Worm (Caenorhabditis elegans) whole organism, mixed stage, embryonic: Measurements from ENCODE around the gene tsp-1.

Experiments used
- blmp-1 ChIP-seq: fragments of 150-350 bp; optimal IDR thresholded peaks from 2 replicates; lab custom pipeline; 2014; ENCODE audit warnings: missing biosample characterization, missing genetic modification characterization
- ces-1 ChIP-seq: fragments of 150-350 bp; optimal IDR thresholded peaks from 2 replicates; lab custom pipeline; 2014; ENCODE audit warnings: missing biosample characterization, missing genetic modification reagents, missing genetic modification characterization
- elt-1 ChIP-seq: sonication (generic microtip); optimal IDR thresholded peaks from 2 replicates; lab custom pipeline; 2017; ENCODE audit warnings: missing genetic modification characterization, mild to moderate bottlenecking, missing compliant biosample characterization, antibody characterized with exemption, moderate library complexity, borderline replicate concordance; ENCODE audit not compliant: insufficient read depth
- ham-2 ChIP-seq: fragments of 200-800 bp; sonication (Bioruptor generic); optimal IDR thresholded peaks from 2 replicates; lab custom pipeline; 2018; ENCODE audit warnings: mild to moderate bottlenecking, missing genetic modification characterization, missing compliant biosample characterization
- lin-13 ChIP-seq: fragments of 150-350 bp; optimal IDR thresholded peaks from 2 replicates; lab custom pipeline; 2014; ENCODE audit warnings: missing biosample characterization, missing genetic modification characterization
- nhr-237 ChIP-seq: fragments of 150-350 bp; optimal IDR thresholded peaks from 2 replicates; lab custom pipeline; 2014; ENCODE audit warnings: missing biosample characterization, missing genetic modification characterization
- nhr-28 ChIP-seq: fragments of 150-350 bp; optimal IDR thresholded peaks from 2 replicates; lab custom pipeline; 2014; ENCODE audit warnings: missing biosample characterization, missing genetic modification characterization
- unc-39 ChIP-seq: fragments of 150-350 bp; optimal IDR thresholded peaks from 2 replicates; lab custom pipeline; 2014; ENCODE audit warnings: missing biosample characterization, missing genetic modification characterization
- unc-62 ChIP-seq: fragments of 150-350 bp; optimal IDR thresholded peaks from 2 replicates; lab custom pipeline; 2014; ENCODE audit warnings: missing biosample characterization, missing genetic modification reagents, missing genetic modification characterization
- ztf-11 ChIP-seq: fragments of 150-350 bp; optimal IDR thresholded peaks from 2 replicates; lab custom pipeline; 2014; ENCODE audit warnings: missing biosample characterization, missing genetic modification characterization

- TF ChIP-seq unc-39 (tag; lab: Kevin White, UChicago) (no peak), lin-13 (tag; lab: Kevin White, UChicago) (no peak), blmp-1 (no peak), ham-2 (GFP tag; lab: Kevin White, UChicago) (no peak), unc-62 (GFP tag; lab: Kevin White, UChicago) (no peak), nhr-28 (no peak), nhr-237 (tag; lab: Kevin White, UChicago) (no peak), ces-1 (GFP tag; lab: Kevin White, UChicago) (no peak), ztf-11 (tag; lab: Kevin White, UChicago) (no peak), elt-1 (tag; lab: Kevin White, UChicago) (no peak)
Observed at ce11 chrIII:8263377-8263776, 24.2 kb upstream of the tsp-1 start, which contains the start of gene col-91.
